Fruit fly (Drosophila melanogaster): ENCODE measurements around the gene alpha-Est10.

Gene alpha-Est10

DNA sequence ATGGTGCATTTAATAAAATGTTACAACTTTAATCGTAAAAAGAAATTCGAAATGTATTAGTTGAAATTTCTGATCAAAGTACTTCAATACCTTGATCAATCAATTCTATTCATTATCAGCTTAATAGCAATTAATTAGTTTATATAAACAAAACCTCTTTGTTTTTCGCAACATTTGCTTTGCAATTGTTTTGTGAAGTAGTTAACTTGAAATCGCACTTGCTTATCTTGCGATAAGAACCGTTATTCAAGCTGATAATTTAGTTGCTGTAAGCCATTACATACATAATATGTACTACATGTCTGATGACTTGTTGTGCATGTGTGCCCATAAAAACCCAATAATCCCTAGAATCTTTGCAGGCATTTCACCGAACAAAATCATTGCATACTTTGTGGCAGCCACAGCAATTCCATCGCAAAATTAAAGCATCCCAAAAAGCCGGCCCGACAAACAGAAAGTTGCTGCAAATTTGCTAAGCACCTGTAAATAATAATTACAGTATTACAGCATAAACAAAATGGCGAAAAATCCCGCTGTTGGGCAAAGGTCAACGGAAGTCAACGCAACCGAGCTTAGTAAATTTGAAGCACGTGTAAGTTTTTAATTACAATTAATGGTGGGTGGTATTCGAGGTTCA lies 14.7 kb upstream of the alpha-Est10 start (continued):
- no peak for TF ChIP-seq dimm (GFP tag; IDR thresholded peaks at IDR 0.05)
- TF ChIP-seq gem (tag; optimal IDR thresholded peaks at IDR 0.05) = no peak
- no peak for TF ChIP-seq hkb (optimal IDR thresholded peaks at IDR 0.05)
- no peak for TF ChIP-seq hkb (GFP tag; IDR thresholded peaks at IDR 0.05)
- TF ChIP-seq HLH4C (GFP tag; IDR thresholded peaks at IDR 0.05; ENCODE audit: partially characterized antibody) = no peak
- TF ChIP-seq zen (tag; optimal IDR thresholded peaks at IDR 0.05) = no peak
- TF ChIP-seq cwo (GFP tag; optimal IDR thresholded peaks at IDR 0.05) = no peak
- TF ChIP-seq Scr (GFP tag; IDR thresholded peaks at IDR 0.05; ENCODE audit: partially characterized antibody) = no peak
- no peak for TF ChIP-seq TFAM (GFP tag; optimal IDR thresholded peaks at IDR 0.05)
- peak; percentile 48 for TF ChIP-seq HmgZ (tag; optimal IDR thresholded peaks at IDR 0.05)
- TF ChIP-seq CG12769 (tag; optimal IDR thresholded peaks at IDR 0.05) = peak; percentile 7
- no peak for TF ChIP-seq CG31388 (GFP tag; optimal IDR thresholded peaks at IDR 0.05)
- peak; percentile 74 for TF ChIP-seq sens (GFP tag)
- TF ChIP-seq tup (GFP tag; optimal IDR thresholded peaks at IDR 0.05) = no peak
- no peak for TF ChIP-seq dmrt99B (tag; optimal IDR thresholded peaks at IDR 0.05)
- no peak for TF ChIP-seq fd96Cb (tag; optimal IDR thresholded peaks at IDR 0.05)
- TF ChIP-seq CG17568 (GFP tag; optimal IDR thresholded peaks at IDR 0.05) = no peak
- no peak for TF ChIP-seq CG7987 (GFP tag; optimal IDR thresholded peaks at IDR 0.05)
- TF ChIP-seq CG14860 (GFP tag; IDR thresholded peaks at IDR 0.05; ENCODE audit: partially characterized antibody) = no peak
- no peak for TF ChIP-seq CG1832 (GFP tag; optimal IDR thresholded peaks at IDR 0.05)
- TF ChIP-seq p53 (GFP tag; optimal IDR thresholded peaks at IDR 0.05) = no peak
- TF ChIP-seq ase (GFP tag; IDR thresholded peaks at IDR 0.05) = no peak
- no peak for TF ChIP-seq HLH54F (GFP tag; optimal IDR thresholded peaks at IDR 0.05)
- no peak for TF ChIP-seq Doc2 (GFP tag; IDR thresholded peaks at IDR 0.05)
- TF ChIP-seq Trl (optimal IDR thresholded peaks at IDR 0.05) = no peak
- no peak for TF ChIP-seq Trl (GFP tag; optimal IDR thresholded peaks at IDR 0.05)
- peak; percentile 21 for TF ChIP-seq stwl (tag; optimal IDR thresholded peaks at IDR 0.05)
- no peak for TF ChIP-seq CG11723 (GFP tag; optimal IDR thresholded peaks at IDR 0.05)
- TF ChIP-seq GATAe (GFP tag; conservative IDR thresholded peaks at IDR 0.05) = no peak
- no peak for TF ChIP-seq CG31441 (GFP tag; IDR thresholded peaks at IDR 0.05)
- TF ChIP-seq CG8290 (GFP tag; optimal IDR thresholded peaks at IDR 0.05) = no peak
- peak in 1 of 2 experiments; percentile 27 for TF ChIP-seq CG8290 (tag; optimal IDR thresholded peaks at IDR 0.05)
- TF ChIP-seq CG9437 (GFP tag; optimal IDR thresholded peaks at IDR 0.05) = no peak
- 0 out of 3 replicates have a peak, but pooled peaks have one; percentile 11 for TF ChIP-seq CG2199 (GFP tag; IDR thresholded peaks at IDR 0.05)

DNA sequence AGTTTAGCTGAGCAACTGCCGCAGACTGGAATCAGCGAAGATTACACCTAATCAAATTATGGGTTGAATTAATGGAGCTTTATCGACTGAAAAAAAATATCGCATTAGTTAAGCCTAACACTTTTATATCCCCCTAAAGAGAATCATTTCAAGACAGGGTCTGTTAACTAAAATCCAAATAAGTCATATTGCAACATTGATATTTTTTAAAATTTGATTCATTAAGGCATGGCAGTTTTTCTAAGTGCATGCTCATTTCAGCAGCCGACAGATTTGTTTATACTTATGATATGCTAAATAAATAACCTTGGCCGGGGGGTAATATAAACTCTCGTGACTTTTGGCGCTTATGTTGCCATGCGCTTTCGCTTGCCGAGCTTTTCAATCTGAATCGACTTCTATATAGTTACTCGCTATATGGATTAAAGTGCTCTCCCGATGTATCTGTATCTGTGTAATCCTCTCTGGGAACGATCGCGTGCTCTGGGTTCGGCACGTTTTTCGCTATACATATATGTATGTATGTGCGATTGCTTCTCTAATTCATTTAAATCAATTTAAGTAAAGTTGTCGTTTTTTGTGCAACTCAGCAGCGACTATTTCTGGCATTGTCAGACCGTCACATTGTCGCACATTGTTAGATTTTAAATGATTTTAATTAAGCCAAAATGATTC lies 12.8 kb upstream of the alpha-Est10 start:
- TF ChIP-seq fd96Cb (tag; optimal IDR thresholded peaks at IDR 0.05) = peak; percentile 30
- no peak for TF ChIP-seq Lpt (GFP tag; optimal IDR thresholded peaks at IDR 0.05)
- TF ChIP-seq unpg (GFP tag; optimal IDR thresholded peaks at IDR 0.05) = peak; percentile 84
- TF ChIP-seq CG30020 (tag; optimal IDR thresholded peaks at IDR 0.05) = no peak
- TF ChIP-seq CG42726 (GFP tag; IDR thresholded peaks at IDR 0.05; ENCODE audit: partially characterized antibody) = no peak
- no peak for TF ChIP-seq pfk (GFP tag; optimal IDR thresholded peaks at IDR 0.05)
- peak; percentile 27 for TF ChIP-seq CG15696 (tag; optimal IDR thresholded peaks at IDR 0.05)
- TF ChIP-seq Scr (GFP tag; IDR thresholded peaks at IDR 0.05; ENCODE audit: partially characterized antibody) = no peak
- TF ChIP-seq dan (GFP tag; IDR thresholded peaks at IDR 0.05) = no peak
- no peak for TF ChIP-seq Ssrp (tag; optimal IDR thresholded peaks at IDR 0.05)
- peak; percentile 95 for TF ChIP-seq Dbx (GFP tag; IDR thresholded peaks at IDR 0.05)
- TF ChIP-seq jing (GFP tag; optimal IDR thresholded peaks at IDR 0.05) = peak; percentile 42
- peak; percentile 62 for TF ChIP-seq CG1603 (tag; optimal IDR thresholded peaks at IDR 0.05)
- TF ChIP-seq tll (GFP tag; optimal IDR thresholded peaks at IDR 0.05) = no peak
- TF ChIP-seq ro (GFP tag; IDR thresholded peaks at IDR 0.05) = no peak
- TF ChIP-seq Hmr (GFP tag; optimal IDR thresholded peaks at IDR 0.05) = peak; percentile 95
- TF ChIP-seq dmrt11E (tag; optimal IDR thresholded peaks at IDR 0.05) = no peak
- no peak for TF ChIP-seq Spps (tag; optimal IDR thresholded peaks at IDR 0.05)
